Fruit fly (Drosophila melanogaster): ENCODE results near the gene repo.

Gene repo

DNA sequence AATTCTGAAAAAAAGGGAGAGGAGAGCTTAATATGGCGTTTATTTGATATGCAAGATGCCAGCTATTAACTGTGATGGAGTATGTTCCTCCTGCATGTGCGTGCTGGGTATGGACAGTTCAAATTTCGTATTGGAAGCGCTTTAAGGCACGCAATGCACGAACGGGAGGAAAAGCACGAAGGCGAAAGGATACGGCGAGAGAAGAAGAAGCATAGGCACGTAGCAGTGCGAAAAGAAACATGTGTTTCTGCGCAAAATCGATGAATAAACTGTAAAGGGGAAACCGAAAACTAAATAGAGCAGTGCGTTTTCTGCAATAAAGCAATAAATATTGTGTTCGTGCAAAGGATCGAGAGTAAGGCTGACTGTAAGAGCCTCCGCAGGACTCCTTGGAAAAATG, 20.1 kb upstream of the repo start, which contains the start of gene CG14314 (continued):
- TF ChIP-seq Adf1 (GFP tag; IDR thresholded peaks at IDR 0.05) (no peak), ara (GFP tag; IDR thresholded peaks at IDR 0.05) (0 out of 2 replicates have a peak, but pooled peaks have one; percentile 12), zf30C (GFP tag; optimal IDR thresholded peaks at IDR 0.05) (no peak), MESR4 (GFP tag; optimal IDR thresholded peaks at IDR 0.05) (peak; percentile 10), BEAF-32 (GFP tag; optimal IDR thresholded peaks at IDR 0.05) (peak; percentile 30)

DNA sequence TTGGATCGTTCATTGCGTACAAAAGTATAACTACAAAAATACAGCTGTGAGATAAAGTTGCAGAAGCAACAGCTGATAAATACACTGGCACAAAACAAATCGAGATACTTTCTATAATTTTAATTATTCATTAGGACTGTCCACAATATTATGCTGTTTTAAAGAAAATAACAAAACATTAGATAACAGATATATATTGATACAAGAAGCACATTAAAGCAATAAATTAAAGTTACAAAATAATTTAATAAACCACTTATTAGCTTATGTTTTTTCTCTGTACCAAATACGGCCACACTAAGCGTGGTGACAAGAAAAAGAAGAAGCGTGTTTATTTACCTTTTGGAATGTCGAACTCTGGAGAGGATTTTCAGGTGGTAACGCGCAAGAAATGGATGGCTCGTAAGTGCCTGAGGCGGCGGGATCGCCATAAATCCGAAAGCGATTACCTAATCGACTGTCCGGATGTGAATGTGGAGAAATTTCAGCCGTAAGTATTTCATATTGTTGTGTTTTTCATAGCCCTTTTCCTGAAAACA, 15.7 kb upstream of the repo start, which contains the start of the genes CG7988 and CG7183:
Gene CG7988, plus strand, starts transcription at position 316 of the 539 bp plus-strand sequence.
Gene CG7183, minus strand, starts transcription at position 489 of the 539 bp plus-strand sequence.
- TF ChIP-seq tll (GFP tag; optimal IDR thresholded peaks at IDR 0.05) = peak in 1 of 2 experiments; percentile 90
- TF ChIP-seq Aef1 (GFP tag; IDR thresholded peaks at IDR 0.05) = peak; percentile 97
- TF ChIP-seq sob (GFP tag; IDR thresholded peaks at IDR 0.05) = peak; percentile 99
- TF ChIP-seq bsh (GFP tag; optimal IDR thresholded peaks at IDR 0.05) = peak; percentile 81 to 99
- peak; percentile 97 for TF ChIP-seq ind (GFP tag; optimal IDR thresholded peaks at IDR 0.05)
- TF ChIP-seq Hsf (GFP tag; optimal IDR thresholded peaks at IDR 0.05) = peak; percentile 98
- peak; percentile 98 for TF ChIP-seq B-H1 (GFP tag; IDR thresholded peaks at IDR 0.05)
- peak; percentile 87 for TF ChIP-seq CG10565 (GFP tag; optimal IDR thresholded peaks at IDR 0.05)
- TF ChIP-seq CG12769 (tag; optimal IDR thresholded peaks at IDR 0.05) = peak; percentile 96
- peak; percentile 60 for TF ChIP-seq CTCF (GFP tag; optimal IDR thresholded peaks at IDR 0.05)
- TF ChIP-seq CG3407 (GFP tag; optimal IDR thresholded peaks at IDR 0.05) = peak; percentile 96
- peak; percentile 93 for TF ChIP-seq CG6175 (GFP tag; IDR thresholded peaks at IDR 0.05)
- peak in 1 of 2 experiments; percentile 70 for TF ChIP-seq eve (GFP tag; optimal IDR thresholded peaks at IDR 0.05)
- peak; percentile 82 for TF ChIP-seq exex (tag; optimal IDR thresholded peaks at IDR 0.05)
- peak; percentile 100 for TF ChIP-seq gem (tag; optimal IDR thresholded peaks at IDR 0.05)
- peak; percentile 90 for TF ChIP-seq CG15011 (GFP tag; optimal IDR thresholded peaks at IDR 0.05)
- peak; percentile 99 for TF ChIP-seq az2 (GFP tag; optimal IDR thresholded peaks at IDR 0.05)
- no peak for TF ChIP-seq abd-A (tag; optimal IDR thresholded peaks at IDR 0.05)
- peak; percentile 96 for TF ChIP-seq CG2202 (tag; optimal IDR thresholded peaks at IDR 0.05)
- peak; percentile 99 for TF ChIP-seq HLH3B (GFP tag; IDR thresholded peaks at IDR 0.05)
- TF ChIP-seq CG6813 (GFP tag; optimal IDR thresholded peaks at IDR 0.05) = peak; percentile 84
- TF ChIP-seq usp (GFP tag; optimal IDR thresholded peaks at IDR 0.05) = no peak
- TF ChIP-seq CG7928 (GFP tag; optimal IDR thresholded peaks at IDR 0.05) = peak; percentile 62
- TF ChIP-seq nerfin-1 (tag; optimal IDR thresholded peaks at IDR 0.05) = peak; percentile 97
- TF ChIP-seq dm (GFP tag; optimal IDR thresholded peaks at IDR 0.05) = peak; percentile 91
- no peak for TF ChIP-seq CG42726 (GFP tag; IDR thresholded peaks at IDR 0.05; ENCODE audit: partially characterized antibody)
- TF ChIP-seq CG4282 (GFP tag; optimal IDR thresholded peaks at IDR 0.05) = peak; percentile 70
- peak; percentile 98 for TF ChIP-seq CG13775 (GFP tag; optimal IDR thresholded peaks at IDR 0.05)
- TF ChIP-seq Dek (tag; optimal IDR thresholded peaks at IDR 0.05) = peak; percentile 98
- no peak for TF ChIP-seq cg (GFP tag; optimal IDR thresholded peaks at IDR 0.05)
- peak; percentile 98 for TF ChIP-seq CG8388 (GFP tag; optimal IDR thresholded peaks at IDR 0.05)
- TF ChIP-seq MBD-R2 (GFP tag; IDR thresholded peaks at IDR 0.05) = peak; percentile 99
- TF ChIP-seq Hr3 (GFP tag; optimal IDR thresholded peaks at IDR 0.05) = peak; percentile 99
- TF ChIP-seq CG6683 (GFP tag; optimal IDR thresholded peaks at IDR 0.05) = peak; percentile 85
- TF ChIP-seq tna (GFP tag; IDR thresholded peaks at IDR 0.05; ENCODE audit: partially characterized antibody) = no peak
- peak; percentile 50 for TF ChIP-seq kni (GFP tag; optimal IDR thresholded peaks at IDR 0.05)
- peak; percentile 98 for TF ChIP-seq CG10366 (GFP tag; IDR thresholded peaks at IDR 0.05)
- peak; percentile 96 for TF ChIP-seq gce (GFP tag; IDR thresholded peaks at IDR 0.05)
- TF ChIP-seq so (GFP tag; IDR thresholded peaks at IDR 0.05) = peak; percentile 97
- TF ChIP-seq ssp (GFP tag; IDR thresholded peaks at IDR 0.05) = peak; percentile 95
- TF ChIP-seq br (optimal IDR thresholded peaks at IDR 0.05) = no peak
- peak; percentile 87 for TF ChIP-seq BtbVII (GFP tag; optimal IDR thresholded peaks at IDR 0.05)
- TF ChIP-seq ap (GFP tag; IDR thresholded peaks at IDR 0.05) = peak; percentile 98
- TF ChIP-seq CG30020 (tag; optimal IDR thresholded peaks at IDR 0.05) = peak; percentile 89
